Worm (Caenorhabditis elegans) whole organism, L4 larva: Measurements from ENCODE around the gene K07E3.2.

Source experiments
- D1046.2 ChIP-seq: fragments of 200-800 bp; sonication (Bioruptor generic); IDR thresholded peaks from 2 replicates; pipeline ENCODE4 v1.3.6; 2022; ENCODE audit warnings: missing genetic modification characterization, missing compliant biosample characterization
- F37D6.2 ChIP-seq: sonication (generic microtip); optimal IDR thresholded peaks from 2 replicates; lab custom pipeline; 2016; ENCODE audit warnings: mild to moderate bottlenecking, missing genetic modification characterization, missing compliant biosample characterization
- F49E8.2 ChIP-seq: sonication (generic microtip); optimal IDR thresholded peaks from 2 replicates; lab custom pipeline; 2016; ENCODE audit warnings: missing compliant biosample characterization, mild to moderate bottlenecking, missing genetic modification characterization, borderline replicate concordance
- Y48G9A.11 ChIP-seq: fragments of 200-800 bp; sonication (Bioruptor generic); IDR thresholded peaks from 2 replicates; pipeline ENCODE4 v1.3.6; 2022; ENCODE audit warnings: missing genetic modification reagents, missing genetic modification characterization, missing compliant biosample characterization
- Y75B8A.6 ChIP-seq: fragments of 200-800 bp; sonication (Bioruptor generic); IDR thresholded peaks from 2 replicates; pipeline ENCODE4 v1.3.6; 2022; ENCODE audit warnings: missing genetic modification reagents, missing genetic modification characterization, missing compliant biosample characterization
- aly-2 ChIP-seq: sonication (generic microtip); optimal IDR thresholded peaks from 2 replicates; lab custom pipeline; 2018; ENCODE audit warnings: missing biosample characterization, missing genetic modification characterization
- ama-1 ChIP-seq: fragments of 150-350 bp; optimal IDR thresholded peaks from 2 replicates; lab custom pipeline; 2014; ENCODE audit warnings: inconsistent platforms, mixed read lengths
- ceh-28 ChIP-seq: fragments of 150-350 bp; optimal IDR thresholded peaks from 2 replicates; lab custom pipeline; 2014; ENCODE audit warnings: missing biosample characterization, missing genetic modification reagents, missing genetic modification characterization
- cey-2 ChIP-seq: sonication (generic microtip); optimal IDR thresholded peaks from 3 replicates; lab custom pipeline; 2017; ENCODE audit warnings: missing genetic modification characterization, mild to moderate bottlenecking, missing compliant biosample characterization, antibody characterized with exemption, borderline replicate concordance; ENCODE audit not compliant: insufficient read depth
- daf-16 ChIP-seq, 3 experiments: sonication (generic microtip); optimal IDR thresholded peaks; 2 replicates each; lab custom pipeline; 2016 to 2017; ENCODE audit warnings: missing genetic modification characterization in 3 of 3, missing genetic modification reagents in 3 of 3, mild to moderate bottlenecking in 2 of 3, missing compliant biosample characterization in 2 of 3, missing biosample characterization in 1 of 3, moderate library complexity in 1 of 3
- daf-19 ChIP-seq: fragments of 200-800 bp; sonication (Bioruptor generic); conservative IDR thresholded peaks from 2 replicates; pipeline ENCODE4 v1.3.6; 2022; ENCODE audit warnings: missing genetic modification characterization, missing compliant biosample characterization
- egl-43 ChIP-seq: fragments of 200-800 bp; sonication (Bioruptor generic); IDR thresholded peaks from 2 replicates; pipeline ENCODE4 v1.3.6; 2022; ENCODE audit warnings: missing genetic modification reagents, missing genetic modification characterization, missing compliant biosample characterization
- fos-1 ChIP-seq: fragments of 150-350 bp; optimal IDR thresholded peaks from 2 replicates; lab custom pipeline; 2014; ENCODE audit warnings: missing biosample characterization, missing genetic modification characterization
- gei-8 ChIP-seq: fragments of 200-800 bp; sonication (Bioruptor generic); optimal IDR thresholded peaks from 2 replicates; lab custom pipeline; 2018; ENCODE audit warnings: mild to moderate bottlenecking, missing genetic modification characterization, missing compliant biosample characterization
- hlh-11 ChIP-seq: fragments of 200-800 bp; sonication (Bioruptor generic); optimal IDR thresholded peaks from 2 replicates; lab custom pipeline; 2018; ENCODE audit warnings: mild to moderate bottlenecking, missing genetic modification characterization, missing compliant biosample characterization
- lim-7 ChIP-seq: fragments of 200-800 bp; sonication (Bioruptor generic); IDR thresholded peaks from 2 replicates; pipeline ENCODE4 v1.3.6; 2022; ENCODE audit warnings: missing genetic modification characterization, missing compliant biosample characterization
- lin-1 ChIP-seq: fragments of 200-800 bp; sonication (Bioruptor generic); IDR thresholded peaks from 2 replicates; pipeline ENCODE4 v1.3.6; 2022; ENCODE audit warnings: missing genetic modification reagents, missing genetic modification characterization, missing compliant biosample characterization
- lin-29 ChIP-seq: fragments of 200-800 bp; sonication (Bioruptor generic); IDR thresholded peaks from 2 replicates; pipeline ENCODE4 v1.3.6; 2022; ENCODE audit warnings: missing genetic modification reagents, missing genetic modification characterization, missing compliant biosample characterization
- lin-39 ChIP-seq: fragments of 150-350 bp; optimal IDR thresholded peaks from 2 replicates; lab custom pipeline; 2014; ENCODE audit warnings: missing biosample characterization, missing genetic modification reagents, missing genetic modification characterization
- madf-5 ChIP-seq, 2 experiments: fragments of 200-800 bp; sonication (Bioruptor generic); IDR thresholded peaks; 2 replicates each; pipeline ENCODE4 v1.3.6; 2022; ENCODE audit warnings: missing compliant biosample characterization in 2 of 2, missing genetic modification characterization in 2 of 2
- madf-9 ChIP-seq: fragments of 200-800 bp; sonication (Bioruptor generic); conservative IDR thresholded peaks from 2 replicates; pipeline ENCODE4 v1.3.6; 2022; ENCODE audit warnings: missing genetic modification reagents, missing genetic modification characterization, missing compliant biosample characterization
- mdt-29 ChIP-seq: fragments of 200-800 bp; sonication (Bioruptor generic); IDR thresholded peaks from 2 replicates; pipeline ENCODE4 v1.3.6; 2022; ENCODE audit warnings: missing genetic modification reagents, missing genetic modification characterization, missing compliant biosample characterization
- mep-1 ChIP-seq: fragments of 150-350 bp; sonication (generic microtip); optimal IDR thresholded peaks from 3 replicates; lab custom pipeline; 2014; ENCODE audit warnings: missing biosample characterization, missing genetic modification characterization
- mes-2 ChIP-seq: sonication (generic microtip); optimal IDR thresholded peaks from 2 replicates; lab custom pipeline; 2016; ENCODE audit warnings: missing genotype, mild to moderate bottlenecking, missing genetic modification characterization, missing compliant biosample characterization; ENCODE audit not compliant: poor library complexity, severe bottlenecking
- mxl-3 ChIP-seq: fragments of 200-800 bp; sonication (Bioruptor generic); optimal IDR thresholded peaks from 2 replicates; lab custom pipeline; 2018; ENCODE audit warnings: mild to moderate bottlenecking, missing genetic modification characterization, missing compliant biosample characterization
- nhr-102 ChIP-seq: sonication (generic microtip); optimal IDR thresholded peaks from 2 replicates; lab custom pipeline; 2016; ENCODE audit warnings: mild to moderate bottlenecking, missing genetic modification characterization, moderate library complexity, missing compliant biosample characterization
- nhr-111 ChIP-seq: fragments of 200-800 bp; sonication (Bioruptor generic); optimal IDR thresholded peaks from 2 replicates; lab custom pipeline; 2018; ENCODE audit warnings: mild to moderate bottlenecking, missing genetic modification characterization, missing compliant biosample characterization
- nhr-41 ChIP-seq: fragments of 200-800 bp; sonication (Bioruptor generic); IDR thresholded peaks from 2 replicates; pipeline ENCODE4 v1.3.6; 2022; ENCODE audit warnings: missing genetic modification reagents, missing genetic modification characterization, missing compliant biosample characterization
- nhr-76 ChIP-seq: fragments of 150-350 bp; optimal IDR thresholded peaks from 2 replicates; lab custom pipeline; 2014; ENCODE audit warnings: missing biosample characterization, missing genetic modification characterization
- nhr-77 ChIP-seq: fragments of 150-350 bp; optimal IDR thresholded peaks from 2 replicates; lab custom pipeline; 2014; ENCODE audit warnings: missing biosample characterization, missing genetic modification characterization
- pqm-1 ChIP-seq: sonication (generic microtip); optimal IDR thresholded peaks from 2 replicates; lab custom pipeline; 2017; ENCODE audit warnings: missing biosample characterization, missing genetic modification characterization
- sdz-12 ChIP-seq: fragments of 200-800 bp; sonication (Bioruptor generic); optimal IDR thresholded peaks from 2 replicates; lab custom pipeline; 2018; ENCODE audit warnings: mild to moderate bottlenecking, missing genetic modification characterization, missing compliant biosample characterization
- set-16 ChIP-seq: fragments of 200-800 bp; sonication (Bioruptor generic); IDR thresholded peaks from 2 replicates; pipeline ENCODE4 v1.3.6; 2022; ENCODE audit warnings: missing genetic modification reagents, missing genetic modification characterization, missing compliant biosample characterization
- snpc-1.2 ChIP-seq: fragments of 200-800 bp; sonication (Bioruptor generic); IDR thresholded peaks from 2 replicates; pipeline ENCODE4 v1.3.6; 2022; ENCODE audit warnings: missing genetic modification reagents, missing genetic modification characterization, missing compliant biosample characterization
- spr-1 ChIP-seq: sonication (generic microtip); optimal IDR thresholded peaks from 2 replicates; lab custom pipeline; 2016; ENCODE audit warnings: mild to moderate bottlenecking, missing genetic modification characterization, missing compliant biosample characterization
- spr-3 ChIP-seq: fragments of 200-800 bp; sonication (Bioruptor generic); optimal IDR thresholded peaks from 2 replicates; lab custom pipeline; 2018; ENCODE audit warnings: mild to moderate bottlenecking, missing genetic modification characterization, missing compliant biosample characterization
- tra-1 ChIP-seq: fragments of 200-800 bp; sonication (Bioruptor generic); IDR thresholded peaks from 2 replicates; pipeline ENCODE4 v1.3.6; 2022; ENCODE audit warnings: missing genetic modification reagents, missing genetic modification characterization, missing compliant biosample characterization
- unc-130 ChIP-seq: sonication (generic microtip); optimal IDR thresholded peaks from 2 replicates; lab custom pipeline; 2016; ENCODE audit warnings: missing genetic modification reagents, missing genetic modification characterization, missing compliant biosample characterization
- unc-39 ChIP-seq: sonication (generic microtip); optimal IDR thresholded peaks from 2 replicates; lab custom pipeline; 2017; ENCODE audit warnings: missing biosample characterization, missing genetic modification characterization
- unc-62 ChIP-seq, 3 experiments: fragments of 150-350 bp in 1 of 3; sonication (generic microtip); optimal IDR thresholded peaks in 2 of 3; peaks in 1 of 3; 1 replicate in 1 of 3; 2 replicates in 2 of 3; lab custom pipeline; 2014 to 2017; ENCODE audit warnings: missing biosample characterization in 3 of 3, missing genetic modification characterization in 3 of 3, missing genetic modification reagents in 3 of 3, missing genotype in 1 of 3
- vab-7 ChIP-seq: fragments of 200-800 bp; sonication (Bioruptor generic); IDR thresholded peaks from 2 replicates; pipeline ENCODE4 v1.3.6; 2022; ENCODE audit warnings: missing genetic modification reagents, missing genetic modification characterization, missing compliant biosample characterization
- zag-1 ChIP-seq: fragments of 150-350 bp; optimal IDR thresholded peaks from 2 replicates; lab custom pipeline; 2014; ENCODE audit warnings: missing biosample characterization, missing genetic modification characterization
- zfp-2 ChIP-seq: sonication (generic microtip); optimal IDR thresholded peaks from 2 replicates; lab custom pipeline; 2016; ENCODE audit warnings: mild to moderate bottlenecking, missing genetic modification characterization, missing compliant biosample characterization

K07E3.2 gene

ce11 chrX:8137779-8138178 lies 33.7 kb downstream of the K07E3.2 start, which contains the start of gene C02B8.7:
Gene C02B8.7 (minus strand): TSS chrX:8137879.
- TF ChIP-seq unc-130 (no peak), aly-2 (tag; lab: Kevin White, UChicago) (no peak), zfp-2 (tag; lab: Kevin White, UChicago) (no peak), sdz-12 (GFP tag; lab: Kevin White, UChicago) (no peak), nhr-41 (GFP tag; lab: Robert Waterston, UW) (no peak), pqm-1 (tag; lab: Kevin White, UChicago) (no peak), hlh-11 (tag; lab: Kevin White, UChicago) (no peak), mdt-29 (GFP tag; lab: Robert Waterston, UW) (no peak), snpc-1.2 (GFP tag; lab: Robert Waterston, UW) (no peak), ama-1 (lab: Kevin White, UChicago) (no peak), spr-1 (tag; lab: Kevin White, UChicago) (no peak), spr-3 (GFP tag; lab: Kevin White, UChicago) (no peak), F49E8.2 (tag; lab: Kevin White, UChicago) (no peak), gei-8 (no peak), Y48G9A.11 (no peak), ceh-28 (no peak), egl-43 (GFP tag; lab: Robert Waterston, UW) (no peak)

ce11 chrX:8139146-8139545 lies 35.0 kb downstream of the K07E3.2 start, which contains the start of gene C02B8.3:
Gene C02B8.3 (plus strand): TSS chrX:8139446.
- no peak for TF ChIP-seq D1046.2 (GFP tag; lab: Robert Waterston, UW)
- TF ChIP-seq mep-1: no peak
- TF ChIP-seq lin-1: no peak
- no peak for TF ChIP-seq lin-29 (GFP tag; lab: Robert Waterston, UW)
- no peak for TF ChIP-seq nhr-76 (tag; lab: Kevin White, UChicago)

- 0 out of 2 replicates have a peak, but pooled peaks have one; percentile 16 for TF ChIP-seq Y48G9A.11
- TF ChIP-seq daf-16 (GFP tag; optimal IDR thresholded peaks at IDR 0.05; lab: Kevin White, UChicago): no peak
- TF ChIP-seq daf-16 (tag; optimal IDR thresholded peaks at IDR 0.05; lab: Kevin White, UChicago): no peak
These were observed 43.3 kb downstream of the K07E3.2 start, which contains the start of gene C02B8.1 for ce11 chrX:8147398-8147797. Gene C02B8.1 (plus strand): TSS chrX:8147698.

- TF ChIP-seq nhr-77 (tag; lab: Kevin White, UChicago) (no peak), fos-1 (tag; lab: Kevin White, UChicago) (no peak), lim-7 (GFP tag; lab: Robert Waterston, UW) (peak; percentile 71; the same call in 1 of the 2 replicates), egl-43 (GFP tag; lab: Robert Waterston, UW) (no peak), unc-39 (no peak), mep-1 (no peak), nhr-111 (GFP tag; lab: Kevin White, UChicago) (no peak), ceh-28 (no peak), D1046.2 (GFP tag; lab: Robert Waterston, UW) (no peak), aly-2 (tag; lab: Kevin White, UChicago) (no peak), lin-39 (tag; lab: Kevin White, UChicago) (no peak), madf-5 (GFP tag; IDR thresholded peaks at IDR 0.05; lab: Robert Waterston, UW) (0 out of 4 replicates have a peak, but pooled peaks of 1 of the 2 experiments have one; percentile 31), zag-1 (no peak), pqm-1 (tag; lab: Kevin White, UChicago) (no peak), madf-9 (GFP tag; lab: Robert Waterston, UW) (0 out of 2 replicates have a peak, but pooled peaks have one; percentile 15), sdz-12 (GFP tag; lab: Kevin White, UChicago) (no peak), tra-1 (GFP tag; lab: Robert Waterston, UW) (no peak), nhr-76 (tag; lab: Kevin White, UChicago) (no peak), cey-2 (tag; lab: Kevin White, UChicago) (no peak), daf-19 (0 out of 2 replicates have a peak, but pooled peaks have one; percentile 48), set-16 (GFP tag; lab: Robert Waterston, UW) (no peak), mes-2 (no peak), unc-62 (GFP tag; optimal IDR thresholded peaks at IDR 0.05 in 1 of 2; lab: Kevin White, UChicago) (no peak), unc-62 (tag; optimal IDR thresholded peaks at IDR 0.05; lab: Kevin White, UChicago) (no peak), vab-7 (GFP tag; lab: Robert Waterston, UW) (peak; percentile 60), mxl-3 (GFP tag; lab: Kevin White, UChicago) (no peak), F37D6.2 (tag; lab: Kevin White, UChicago) (no peak), Y75B8A.6 (GFP tag; lab: Robert Waterston, UW) (no peak), nhr-102 (no peak)
These were observed 44.9 kb downstream of the K07E3.2 start for ce11 chrX:8148993-8149392.
